Fruit fly (Drosophila melanogaster): ENCODE measurements around the gene CG14384.

The CG14384 gene

DNA sequence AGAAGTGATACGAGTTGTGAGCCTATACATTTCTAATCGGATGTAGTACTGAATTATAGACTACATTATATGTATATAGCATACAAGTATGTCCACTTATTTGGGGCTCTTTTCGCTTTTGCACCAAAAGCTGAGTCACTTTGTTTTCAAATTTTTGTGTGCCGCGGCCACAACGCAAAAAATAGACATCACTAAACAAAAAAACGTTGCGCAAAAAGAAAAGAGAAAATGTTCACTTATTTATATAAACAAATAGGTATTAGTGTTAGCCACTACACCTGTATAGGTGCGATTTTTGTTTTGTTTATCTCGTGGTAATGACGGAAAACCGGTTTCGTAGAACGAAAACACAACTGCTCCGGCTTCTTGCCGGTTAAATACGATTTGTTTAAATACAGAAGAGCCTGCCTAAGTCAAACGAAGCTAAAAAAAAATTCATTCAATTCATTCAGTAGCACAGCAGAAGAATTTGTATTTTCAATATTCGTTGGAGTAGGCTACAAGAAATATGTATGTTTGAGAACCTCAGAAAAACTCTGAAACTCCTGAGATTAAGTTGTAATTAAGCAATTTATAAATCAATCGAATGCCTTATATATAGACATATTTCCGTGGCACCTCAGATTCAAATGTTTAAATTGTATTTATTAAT lies 15.6 kb upstream of the CG14384 start (continued):
- TF ChIP-seq Oli (tag; optimal IDR thresholded peaks at IDR 0.05) (no peak), Nf-YA (GFP tag; IDR thresholded peaks at IDR 0.05) (no peak), tap (tag; optimal IDR thresholded peaks at IDR 0.05) (no peak), onecut (GFP tag; IDR thresholded peaks at IDR 0.05) (no peak), Mrtf (GFP tag; IDR thresholded peaks at IDR 0.05) (no peak), gt (GFP tag; IDR thresholded peaks at IDR 0.05) (no peak), Med (GFP tag) (no peak), CG10366 (GFP tag; IDR thresholded peaks at IDR 0.05) (no peak), Abd-B (GFP tag; optimal IDR thresholded peaks at IDR 0.05) (no peak), MBD-R2 (GFP tag; IDR thresholded peaks at IDR 0.05) (no peak), CG14014 (GFP tag; IDR thresholded peaks at IDR 0.05) (0 out of 2 replicates have a peak, but pooled peaks have one; percentile 20), kah (GFP tag; optimal IDR thresholded peaks at IDR 0.05) (no peak), CG5180 (GFP tag; optimal IDR thresholded peaks at IDR 0.05) (no peak), ab (GFP tag; optimal IDR thresholded peaks at IDR 0.05) (no peak), slbo (GFP tag; IDR thresholded peaks at IDR 0.05) (peak; percentile 60), CG13123 (GFP tag; optimal IDR thresholded peaks at IDR 0.05) (no peak), hbn (GFP tag; IDR thresholded peaks at IDR 0.05; ENCODE audit: partially characterized antibody) (no peak), CG4424 (GFP tag; optimal IDR thresholded peaks at IDR 0.05) (no peak), HLH4C (GFP tag; IDR thresholded peaks at IDR 0.05; ENCODE audit: partially characterized antibody) (no peak), Dp (GFP tag; optimal IDR thresholded peaks at IDR 0.05) (no peak), CG8924 (tag; optimal IDR thresholded peaks at IDR 0.05) (no peak), Bteb2 (GFP tag; optimal IDR thresholded peaks at IDR 0.05) (no peak), Spps (tag; optimal IDR thresholded peaks at IDR 0.05) (no peak), Side (GFP tag; optimal IDR thresholded peaks at IDR 0.05) (no peak), lab (GFP tag; optimal IDR thresholded peaks at IDR 0.05) (no peak)

DNA sequence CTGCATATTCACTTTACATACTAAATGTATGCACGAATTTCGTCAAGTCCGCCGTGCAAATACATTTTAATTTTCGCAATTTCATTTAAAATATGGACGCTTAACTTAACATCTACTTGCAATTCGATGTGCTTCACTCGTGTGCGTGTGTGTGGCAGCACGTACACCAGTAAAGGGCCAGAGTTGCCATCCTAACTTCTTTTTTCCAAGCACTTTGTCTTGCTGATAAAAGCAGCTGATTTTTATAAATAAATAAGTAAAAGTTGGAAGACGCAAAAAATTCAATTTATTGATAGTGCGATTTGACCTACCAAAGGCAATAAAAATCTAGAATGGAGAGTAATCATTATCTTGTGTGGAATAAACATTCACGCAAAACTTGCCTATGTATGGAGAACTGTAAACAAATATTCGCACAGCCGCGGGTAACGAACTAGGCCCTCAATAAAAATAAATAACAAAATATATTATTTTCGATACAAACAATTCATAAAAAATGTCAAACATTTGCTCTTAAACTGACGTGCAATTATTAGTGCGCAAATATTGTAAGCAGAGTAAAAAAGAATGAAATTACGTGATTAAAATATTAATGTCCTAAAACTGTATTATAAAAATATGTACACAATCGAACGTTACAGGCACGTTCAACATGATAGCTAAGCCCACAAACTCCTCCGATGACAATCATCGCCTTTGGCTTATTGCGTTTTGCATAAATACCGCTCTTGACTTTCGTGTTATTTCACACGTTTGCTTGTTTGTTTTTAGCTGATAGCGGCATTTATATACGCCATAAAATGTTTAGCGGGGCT lies 14.9 kb upstream of the CG14384 start:
- TF ChIP-seq wdn (GFP tag; IDR thresholded peaks at IDR 0.05) (peak; percentile 53; the same call in 1 of the 2 replicates), CG1603 (tag; optimal IDR thresholded peaks at IDR 0.05) (no peak), sima (GFP tag; optimal IDR thresholded peaks at IDR 0.05) (no peak), Atf6 (GFP tag; IDR thresholded peaks at IDR 0.05) (peak; percentile 74), CG2889 (GFP tag; IDR thresholded peaks at IDR 0.05) (peak; percentile 76), Optix (GFP tag; IDR thresholded peaks at IDR 0.05) (0 out of 3 replicates have a peak, but pooled peaks have one; percentile 5), wek (GFP tag; optimal IDR thresholded peaks at IDR 0.05) (peak; percentile 19), NC2β (GFP tag; optimal IDR thresholded peaks at IDR 0.05) (peak; percentile 1), ash1 (GFP tag; optimal IDR thresholded peaks at IDR 0.05) (no peak), toy (GFP tag; IDR thresholded peaks at IDR 0.05) (no peak), nmo (GFP tag; optimal IDR thresholded peaks at IDR 0.05) (peak; percentile 34), amos (GFP tag; IDR thresholded peaks at IDR 0.05; ENCODE audit: partially characterized antibody) (peak; percentile 13; the same call in 1 of the 2 replicates), CG12942 (GFP tag; optimal IDR thresholded peaks at IDR 0.05) (peak; percentile 20), CG30403 (GFP tag; optimal IDR thresholded peaks at IDR 0.05) (peak; percentile 64), Dll (GFP tag; IDR thresholded peaks at IDR 0.05; ENCODE audit: partially characterized antibody) (peak; percentile 31; the same call in 1 of the 4 replicates), Mad (GFP tag; optimal IDR thresholded peaks at IDR 0.05) (peak; percentile 16), CG4282 (GFP tag; optimal IDR thresholded peaks at IDR 0.05) (no peak), br (optimal IDR thresholded peaks at IDR 0.05) (no peak), Fer1 (GFP tag; optimal IDR thresholded peaks at IDR 0.05) (peak; percentile 69), CG9727 (GFP tag; optimal IDR thresholded peaks at IDR 0.05) (peak; percentile 76), CG17612 (GFP tag; IDR thresholded peaks at IDR 0.05) (0 out of 2 replicates have a peak, but pooled peaks have one; percentile 26), dan (GFP tag; IDR thresholded peaks at IDR 0.05) (no peak), CG43689 (GFP tag; IDR thresholded peaks at IDR 0.05) (peak; percentile 6; the same call in 1 of the 2 replicates), lab (GFP tag; optimal IDR thresholded peaks at IDR 0.05) (peak; percentile 76), Dip3 (GFP tag; optimal IDR thresholded peaks at IDR 0.05) (peak; percentile 44), CG4360 (GFP tag; IDR thresholded peaks at IDR 0.05) (no peak)

All from whole organism, embryonic.